Fruit fly (Drosophila melanogaster) S2 (cell line): ENCODE measurements around the gene REPTOR.

Source experiments
- CG8478 ChIP-seq: fragments of >200 bp; optimal IDR thresholded peaks from 2 replicates; lab custom pipeline; 2018
- CTCF ChIP-seq, 2 experiments: fragments of >200 bp; optimal IDR thresholded peaks; 2 replicates each; lab custom pipeline; 2018

dm6 chr3R:24555150-24555549, 27.5 kb downstream of the REPTOR start:
- TF ChIP-seq CG8478 (lab: Kevin White, UChicago) (no peak), CTCF (optimal IDR thresholded peaks at IDR 0.05; lab: Kevin White, UChicago) (no peak)
